Worm (Caenorhabditis elegans): ENCODE measurements around the gene sec-3.

- TF ChIP-seq B0310.2 (tag; optimal IDR thresholded peaks at IDR 0.05) (no peak), sea-1 (GFP tag; conservative IDR thresholded peaks at IDR 0.05) (no peak), scrt-1 (GFP tag; IDR thresholded peaks at IDR 0.05) (no peak), hmbx-1 (tag; optimal IDR thresholded peaks at IDR 0.05) (no peak), ceh-36 (tag; optimal IDR thresholded peaks at IDR 0.05) (no peak), aly-1 (tag; optimal IDR thresholded peaks at IDR 0.05) (no peak), ama-1 (optimal IDR thresholded peaks at IDR 0.05) (no peak), hnd-1 (tag; optimal IDR thresholded peaks at IDR 0.05) (no peak)
These were observed 3.2 kb upstream of the sec-3 start for ce11 chrX:3102817-3103216.
